Worm (Caenorhabditis elegans) whole organism, L4/young adult: ENCODE measurements around the gene col-169.

Experiments
- W03F9.2 ChIP-seq: fragments of 150-350 bp; optimal IDR thresholded peaks from 2 replicates; lab custom pipeline; 2014; ENCODE audit warnings: missing biosample characterization, missing genetic modification characterization
- dao-5 ChIP-seq: sonication (generic microtip); optimal IDR thresholded peaks from 2 replicates; lab custom pipeline; 2016; ENCODE audit warnings: missing genotype, missing genetic modification characterization, moderate library complexity, missing compliant biosample characterization
- him-1 ChIP-seq: sonication (generic microtip); optimal IDR thresholded peaks from 2 replicates; lab custom pipeline; 2016; ENCODE audit warnings: missing genotype, missing genetic modification reagents, missing genetic modification characterization, missing compliant biosample characterization

DNA sequence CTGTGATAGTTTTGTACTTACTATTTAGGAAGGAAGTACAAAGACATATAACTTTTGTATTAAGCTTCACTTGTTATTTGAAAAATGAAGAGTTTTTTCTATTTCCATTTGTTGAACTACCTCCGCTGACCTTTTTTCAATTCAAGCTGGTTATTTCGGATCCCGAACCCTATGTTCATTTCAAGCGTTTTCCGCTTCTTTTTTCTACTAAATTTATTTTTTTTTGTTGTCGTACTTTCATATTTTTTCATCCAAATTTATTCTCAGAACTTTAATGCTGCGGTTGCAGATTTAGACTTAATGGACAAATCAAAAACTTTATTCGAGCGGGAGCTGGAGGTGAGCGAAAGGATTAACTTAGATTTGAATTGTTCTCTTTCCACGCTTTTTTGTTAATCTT is 21.1 kb downstream of the col-169 start, which contains the start of gene C03B1.6:
- TF ChIP-seq dao-5 (tag; lab: Kevin White, UChicago), result no peak
- no peak for TF ChIP-seq him-1 (tag; lab: Kevin White, UChicago)
- no peak for TF ChIP-seq W03F9.2 (tag; lab: Kevin White, UChicago)
